Fruit fly (Drosophila melanogaster) whole organism, embryonic: Measurements from ENCODE around the gene CG45218.

Experiments
- Asciz ChIP-seq: fragments of 200-800 bp; sonication (Bioruptor generic); optimal IDR thresholded peaks from 2 replicates; lab custom pipeline; 2017; ENCODE audit warnings: missing biosample characterization, mild to moderate bottlenecking, missing genetic modification characterization, missing genetic modification reagents
- Atf-2 ChIP-seq: fragments of 200-800 bp; sonication (Bioruptor generic); optimal IDR thresholded peaks from 2 replicates; lab custom pipeline; 2016; ENCODE audit warnings: missing biosample characterization, missing genetic modification characterization
- CG10209 ChIP-seq: fragments of 200-800 bp; sonication (Bioruptor generic); optimal IDR thresholded peaks from 3 replicates; lab custom pipeline; 2017; ENCODE audit warnings: missing biosample characterization, mild to moderate bottlenecking, missing genetic modification characterization, missing genetic modification reagents
- CG14014 ChIP-seq: fragments of 200-800 bp; sonication (Bioruptor generic); IDR thresholded peaks from 2 replicates; pipeline ENCODE4 v1.3.6; 2022; ENCODE audit warnings: missing biosample characterization, missing genetic modification characterization
- CG14441 ChIP-seq: fragments of 200-800 bp; sonication (Bioruptor generic); IDR thresholded peaks from 2 replicates; pipeline ENCODE4 v1.3.6; 2022; ENCODE audit warnings: missing biosample characterization, missing genetic modification characterization
- CG14965 ChIP-seq: fragments of 200-800 bp; sonication (Bioruptor generic); optimal IDR thresholded peaks from 2 replicates; lab custom pipeline; 2016; ENCODE audit warnings: missing biosample characterization, missing genetic modification characterization, borderline replicate concordance
- CG16815 ChIP-seq: fragments of 200-800 bp; sonication (Bioruptor generic); optimal IDR thresholded peaks from 3 replicates; lab custom pipeline; 2017; ENCODE audit warnings: missing biosample characterization, mild to moderate bottlenecking, missing genetic modification characterization
- CG17385 ChIP-seq: fragments of 200-800 bp; sonication (Bioruptor generic); optimal IDR thresholded peaks from 3 replicates; lab custom pipeline; 2018; ENCODE audit warnings: missing biosample characterization, mild to moderate bottlenecking, missing genetic modification characterization
- CG32532 ChIP-seq: fragments of 200-800 bp; sonication (Bioruptor generic); IDR thresholded peaks from 2 replicates; pipeline ENCODE4 v1.3.6; 2022; ENCODE audit warnings: missing biosample characterization, missing genetic modification characterization
- CG33213 ChIP-seq: fragments of 200-800 bp; sonication (Bioruptor generic); optimal IDR thresholded peaks from 3 replicates; lab custom pipeline; 2016; ENCODE audit warnings: missing biosample characterization, missing genetic modification characterization
- CG3407 ChIP-seq: fragments of 200-800 bp; sonication (Bioruptor generic); optimal IDR thresholded peaks from 2 replicates; lab custom pipeline; 2018; ENCODE audit warnings: missing biosample characterization, mild to moderate bottlenecking, missing genetic modification characterization
- CG4360 ChIP-seq: fragments of 200-800 bp; sonication (Bioruptor generic); IDR thresholded peaks from 2 replicates; pipeline ENCODE4 v1.3.6; 2022; ENCODE audit warnings: missing biosample characterization, missing genetic modification characterization
- CG4820 ChIP-seq: fragments of 200-800 bp; sonication (Bioruptor generic); optimal IDR thresholded peaks from 3 replicates; lab custom pipeline; 2016; ENCODE audit warnings: missing biosample characterization, missing genetic modification characterization
- CG6175 ChIP-seq: fragments of 200-800 bp; sonication (Bioruptor generic); IDR thresholded peaks from 3 replicates; pipeline ENCODE4 v1.3.6; 2022; ENCODE audit warnings: missing biosample characterization, missing genetic modification characterization
- CG7745 ChIP-seq: fragments of 200-800 bp; sonication (Bioruptor generic); optimal IDR thresholded peaks from 2 replicates; lab custom pipeline; 2018; ENCODE audit warnings: missing biosample characterization, mild to moderate bottlenecking, missing genetic modification characterization, moderate library complexity
- CG7786 ChIP-seq: fragments of 200-800 bp; sonication (Bioruptor generic); optimal IDR thresholded peaks from 2 replicates; lab custom pipeline; 2016; ENCODE audit warnings: missing biosample characterization, missing genetic modification characterization
- Dad ChIP-seq: fragments of 200-800 bp; sonication (Bioruptor generic); optimal IDR thresholded peaks from 3 replicates; lab custom pipeline; 2016; ENCODE audit warnings: missing biosample characterization, missing genetic modification characterization
- Dip2 ChIP-seq: fragments of 200-800 bp; sonication (Bioruptor generic); IDR thresholded peaks from 2 replicates; pipeline ENCODE4 v1.3.6; 2022; ENCODE audit warnings: missing biosample characterization, missing genetic modification characterization
- Dip3 ChIP-seq: fragments of 200-800 bp; sonication (Bioruptor generic); optimal IDR thresholded peaks from 3 replicates; lab custom pipeline; 2016; ENCODE audit warnings: missing biosample characterization, missing genetic modification characterization
- Dref ChIP-seq: fragments of 200-800 bp; sonication (Bioruptor generic); IDR thresholded peaks from 2 replicates; pipeline ENCODE4 v1.3.6; 2022; ENCODE audit warnings: missing biosample characterization, missing genetic modification characterization
- Fer3 ChIP-seq: fragments of 200-800 bp; sonication (Bioruptor generic); optimal IDR thresholded peaks from 2 replicates; lab custom pipeline; 2018; ENCODE audit warnings: missing biosample characterization, mild to moderate bottlenecking, missing genetic modification characterization, moderate library complexity
- HHEX ChIP-seq: fragments of 200-800 bp; sonication (Bioruptor generic); optimal IDR thresholded peaks from 3 replicates; lab custom pipeline; 2017; ENCODE audit warnings: missing biosample characterization, mild to moderate bottlenecking, missing genetic modification characterization, missing genetic modification reagents
- Hmx ChIP-seq: fragments of 200-800 bp; sonication (Bioruptor generic); optimal IDR thresholded peaks from 2 replicates; lab custom pipeline; 2016; ENCODE audit warnings: missing biosample characterization, missing genetic modification characterization
- Hr39 ChIP-seq: fragments of >200 bp; optimal IDR thresholded peaks from 2 replicates; lab custom pipeline; 2017
- Hr78 ChIP-seq, 2 experiments: fragments of 200-800 bp in 1 of 2; fragments of >200 bp in 1 of 2; sonication (Bioruptor generic) in 1 of 2; optimal IDR thresholded peaks; 2 replicates each; lab custom pipeline; 2017 to 2019; ENCODE audit warnings: missing biosample characterization in 2 of 2, missing genetic modification characterization in 2 of 2, mild to moderate bottlenecking in 1 of 2, moderate library complexity in 1 of 2
- Lhr ChIP-seq: fragments of 200-800 bp; sonication (Bioruptor generic); optimal IDR thresholded peaks from 3 replicates; lab custom pipeline; 2017; ENCODE audit warnings: mild to moderate bottlenecking, missing biosample characterization, missing genetic modification reagents, missing genetic modification characterization
- Med ChIP-seq: fragments of 200-800 bp; sonication (Bioruptor generic); peaks from one replicate; lab custom pipeline; 2016; ENCODE audit warnings: missing biosample characterization, missing genetic modification characterization, mild to moderate bottlenecking, inconsistent platforms, moderate library complexity
- Nf-YB ChIP-seq: fragments of 200-800 bp; sonication (Bioruptor generic); optimal IDR thresholded peaks from 3 replicates; lab custom pipeline; 2019; ENCODE audit warnings: missing biosample characterization, mild to moderate bottlenecking, missing genetic modification characterization, moderate library complexity
- Tbp ChIP-seq: fragments of >200 bp; optimal IDR thresholded peaks from 2 replicates; lab custom pipeline; 2018; ENCODE audit warnings: missing biosample characterization, missing genetic modification characterization
- bbx ChIP-seq: fragments of 200-800 bp; sonication (Bioruptor generic); IDR thresholded peaks from 2 replicates; pipeline ENCODE4 v1.3.6; 2022; ENCODE audit warnings: missing biosample characterization, missing genetic modification characterization; ENCODE audit not compliant: partially characterized antibody
- dmrt11E ChIP-seq: fragments of 200-800 bp; sonication (Bioruptor generic); optimal IDR thresholded peaks from 3 replicates; lab custom pipeline; 2018; ENCODE audit warnings: missing biosample characterization, mild to moderate bottlenecking, missing genetic modification characterization, moderate library complexity
- fd96Cb ChIP-seq: fragments of 200-800 bp; sonication (Bioruptor generic); optimal IDR thresholded peaks from 2 replicates; lab custom pipeline; 2018; ENCODE audit warnings: missing biosample characterization, mild to moderate bottlenecking, missing genetic modification characterization, moderate library complexity
- fru ChIP-seq: fragments of >200 bp; optimal IDR thresholded peaks from 2 replicates; lab custom pipeline; 2017
- gcm ChIP-seq: fragments of 200-800 bp; sonication (Bioruptor generic); optimal IDR thresholded peaks from 2 replicates; lab custom pipeline; 2019; ENCODE audit warnings: missing biosample characterization, mild to moderate bottlenecking, missing genetic modification characterization, moderate library complexity
- gfzf ChIP-seq: fragments of 200-800 bp; sonication (Bioruptor generic); optimal IDR thresholded peaks from 2 replicates; lab custom pipeline; 2016; ENCODE audit warnings: missing biosample characterization, mild to moderate bottlenecking, missing genetic modification characterization, moderate library complexity
- gsb ChIP-seq: fragments of 200-800 bp; sonication (Bioruptor generic); IDR thresholded peaks from 2 replicates; pipeline ENCODE4 v1.3.6; 2022; ENCODE audit warnings: missing biosample characterization, missing genetic modification characterization
- gt ChIP-seq: fragments of 200-800 bp; sonication (Bioruptor generic); IDR thresholded peaks from 2 replicates; pipeline ENCODE4 v1.3.6; 2022; ENCODE audit warnings: missing biosample characterization, missing genetic modification characterization
- h ChIP-seq: fragments of >200 bp; optimal IDR thresholded peaks from 2 replicates; lab custom pipeline; 2017
- inv ChIP-seq: fragments of 200-800 bp; sonication (Bioruptor generic); IDR thresholded peaks from 2 replicates; pipeline ENCODE4 v1.3.6; 2022; ENCODE audit warnings: missing biosample characterization, missing genetic modification characterization; ENCODE audit not compliant: partially characterized antibody
- jumu ChIP-seq: fragments of 200-800 bp; sonication (Bioruptor generic); optimal IDR thresholded peaks from 3 replicates; lab custom pipeline; 2016; ENCODE audit warnings: missing biosample characterization, missing genetic modification characterization
- mirr ChIP-seq: fragments of 200-800 bp; sonication (Bioruptor generic); optimal IDR thresholded peaks from 3 replicates; lab custom pipeline; 2018; ENCODE audit warnings: missing biosample characterization, mild to moderate bottlenecking, missing genetic modification characterization
- org-1 ChIP-seq: fragments of 200-800 bp; sonication (Bioruptor generic); optimal IDR thresholded peaks from 2 replicates; lab custom pipeline; 2017; ENCODE audit warnings: missing biosample characterization, missing genetic modification characterization
- slp2 ChIP-seq: fragments of 200-800 bp; sonication (Bioruptor generic); optimal IDR thresholded peaks from 2 replicates; lab custom pipeline; 2016; ENCODE audit warnings: missing biosample characterization, missing genetic modification characterization
- sug ChIP-seq: fragments of 200-800 bp; optimal IDR thresholded peaks from 2 replicates; lab custom pipeline; 2019; ENCODE audit warnings: missing biosample characterization, mild to moderate bottlenecking, missing genetic modification characterization, moderate library complexity
- tap ChIP-seq: fragments of 200-800 bp; optimal IDR thresholded peaks from 3 replicates; lab custom pipeline; 2019; ENCODE audit warnings: missing biosample characterization, mild to moderate bottlenecking, missing genetic modification characterization, moderate library complexity
- tin ChIP-seq: fragments of 200-800 bp; sonication (Bioruptor generic); optimal IDR thresholded peaks from 3 replicates; lab custom pipeline; 2016; ENCODE audit warnings: missing biosample characterization, missing genetic modification characterization
- tll ChIP-seq, 2 experiments: fragments of 200-800 bp in 1 of 2; fragments of >200 bp in 1 of 2; sonication (Bioruptor generic) in 1 of 2; optimal IDR thresholded peaks; 2 replicates each; lab custom pipeline; 2017 to 2019; ENCODE audit warnings: missing biosample characterization in 2 of 2, missing genetic modification characterization in 2 of 2, mild to moderate bottlenecking in 1 of 2, moderate library complexity in 1 of 2
- unc-4 ChIP-seq: fragments of 200-800 bp; sonication (Bioruptor generic); IDR thresholded peaks from 2 replicates; pipeline ENCODE4 v1.3.6; 2022; ENCODE audit warnings: missing biosample characterization, missing genetic modification characterization; ENCODE audit not compliant: partially characterized antibody
- wor ChIP-seq: fragments of 200-800 bp; sonication (Bioruptor generic); IDR thresholded peaks from 2 replicates; pipeline ENCODE4 v1.3.6; 2022; ENCODE audit warnings: missing biosample characterization, missing genetic modification characterization
- z ChIP-seq: fragments of 200-800 bp; sonication (Bioruptor generic); IDR thresholded peaks from 3 replicates; pipeline ENCODE4 v1.3.6; 2022; ENCODE audit warnings: missing biosample characterization, missing genetic modification characterization
- zfh1 ChIP-seq: fragments of 200-800 bp; sonication (Bioruptor generic); IDR thresholded peaks from 3 replicates; pipeline ENCODE4 v1.3.6; 2022; ENCODE audit warnings: missing biosample characterization, missing genetic modification characterization

Gene CG45218

DNA sequence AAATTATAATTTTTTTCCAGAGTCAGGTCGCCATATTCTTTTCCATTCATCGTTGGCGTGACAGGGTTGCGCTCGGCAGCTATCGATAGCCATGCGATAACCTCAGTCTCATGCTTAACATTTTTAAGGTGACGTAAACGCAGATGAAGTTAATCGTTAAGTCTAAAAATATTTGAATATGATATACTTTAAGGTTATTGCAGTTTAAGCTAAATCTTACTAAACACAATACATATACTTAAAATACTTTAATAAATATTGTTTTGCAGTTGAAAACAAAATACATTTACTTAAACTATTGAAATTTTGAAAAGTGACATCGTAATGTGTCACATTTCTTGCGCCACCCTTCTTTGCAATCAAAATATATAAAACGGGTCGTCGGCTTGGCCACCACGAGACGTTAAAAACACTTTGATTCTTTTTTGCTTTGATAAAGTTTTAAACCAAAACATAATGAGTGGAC is 15.4 kb downstream of the CG45218 start, which contains the start of the genes Cp190 and CG4338 (continued):
- TF ChIP-seq fd96Cb (tag; lab: Kevin White, UChicago) = peak; percentile 98
- TF ChIP-seq gt (GFP tag; lab: Robert Waterston, UW) = peak; percentile 91
- peak; percentile 71 for TF ChIP-seq inv (GFP tag; lab: Robert Waterston, UW)
- TF ChIP-seq bbx (GFP tag; lab: Robert Waterston, UW) = peak; percentile 78
- no peak for TF ChIP-seq Tbp
- peak; percentile 87 for TF ChIP-seq CG7786
- TF ChIP-seq Dip3 (GFP tag; lab: Kevin White, UChicago) = peak; percentile 90
- TF ChIP-seq CG6175 (GFP tag; lab: Robert Waterston, UW) = peak; percentile 90
- peak; percentile 97 for TF ChIP-seq CG17385 (GFP tag; lab: Kevin White, UChicago)
- peak; percentile 98 for TF ChIP-seq CG32532
- TF ChIP-seq HHEX = peak; percentile 97
- TF ChIP-seq slp2 = peak; percentile 75
- peak; percentile 99 for TF ChIP-seq dmrt11E (tag; lab: Kevin White, UChicago)
- peak; percentile 83 to 87 for TF ChIP-seq tll (GFP tag; optimal IDR thresholded peaks at IDR 0.05; lab: Kevin White, UChicago)
- TF ChIP-seq Dip2 (GFP tag; lab: Robert Waterston, UW) = peak; percentile 75
- TF ChIP-seq wor = peak; percentile 95
- peak; percentile 97 for TF ChIP-seq CG14014 (GFP tag; lab: Robert Waterston, UW)
- TF ChIP-seq sug (tag; lab: Kevin White, UChicago) = peak; percentile 99
- peak; percentile 98 for TF ChIP-seq tin (GFP tag; lab: Kevin White, UChicago)
- peak; percentile 96 for TF ChIP-seq org-1
- peak; percentile 43 for TF ChIP-seq gfzf
- TF ChIP-seq unc-4 = peak; percentile 83
- peak in 1 of 2 experiments; percentile 92 for TF ChIP-seq Hr78 (GFP tag; optimal IDR thresholded peaks at IDR 0.05; lab: Kevin White, UChicago)
- peak; percentile 96 for TF ChIP-seq Asciz (GFP tag; lab: Kevin White, UChicago)
- TF ChIP-seq Dad = peak; percentile 87
- peak; percentile 98 for TF ChIP-seq tap (tag; lab: Kevin White, UChicago)
- peak; percentile 96 for TF ChIP-seq CG3407
- TF ChIP-seq CG4360 (GFP tag; lab: Robert Waterston, UW) = peak; percentile 71
- TF ChIP-seq jumu (GFP tag; lab: Kevin White, UChicago) = peak; percentile 86
- no peak for TF ChIP-seq fru (lab: Kevin White, UChicago)
- peak; percentile 91 for TF ChIP-seq Atf-2
- TF ChIP-seq zfh1 = peak; percentile 96
- TF ChIP-seq Lhr (GFP tag; lab: Kevin White, UChicago) = peak; percentile 91
- TF ChIP-seq CG14441 = peak; percentile 95
- TF ChIP-seq gsb (GFP tag; lab: Robert Waterston, UW) = peak; percentile 92
- TF ChIP-seq Med (GFP tag; lab: Kevin White, UChicago) = peak; percentile 98
- TF ChIP-seq CG16815 (GFP tag; lab: Kevin White, UChicago) = peak; percentile 97
- no peak for TF ChIP-seq h (lab: Kevin White, UChicago)
- no peak for TF ChIP-seq CG14965 (GFP tag; lab: Kevin White, UChicago)
- peak; percentile 94 for TF ChIP-seq Dref (GFP tag; lab: Robert Waterston, UW)
- peak; percentile 97 for TF ChIP-seq mirr (GFP tag; lab: Kevin White, UChicago)
- no peak for TF ChIP-seq Hr39 (lab: Kevin White, UChicago)
- peak; percentile 96 for TF ChIP-seq CG4820 (GFP tag; lab: Kevin White, UChicago)
- TF ChIP-seq CG7745 (tag; lab: Kevin White, UChicago) = peak; percentile 80
- TF ChIP-seq CG10209 (GFP tag; lab: Kevin White, UChicago) = peak; percentile 98
- peak; percentile 99 for TF ChIP-seq gcm (GFP tag; lab: Kevin White, UChicago)
- peak; percentile 85 for TF ChIP-seq CG33213 (GFP tag; lab: Kevin White, UChicago)
- peak; percentile 64; the same call in 1 of the 3 replicates for TF ChIP-seq z (GFP tag; lab: Robert Waterston, UW)
- peak; percentile 99 for TF ChIP-seq Fer3 (tag; lab: Kevin White, UChicago)
- TF ChIP-seq Hmx (GFP tag; lab: Kevin White, UChicago) = peak; percentile 93
- peak; percentile 89 for TF ChIP-seq Nf-YB (GFP tag; lab: Kevin White, UChicago)
